Worm (Caenorhabditis elegans) whole organism, L2 larva: ENCODE measurements around the gene C18G1.1.

Source experiments
- R02D3.7 ChIP-seq: fragments of 150-350 bp; optimal IDR thresholded peaks from 2 replicates; lab custom pipeline; 2014; ENCODE audit warnings: missing biosample characterization, missing genetic modification characterization
- elt-1 ChIP-seq: fragments of 150-350 bp; optimal IDR thresholded peaks from 2 replicates; lab custom pipeline; 2014; ENCODE audit warnings: missing biosample characterization, missing genetic modification characterization
- nhr-11 ChIP-seq: fragments of 150-350 bp; optimal IDR thresholded peaks from 2 replicates; lab custom pipeline; 2014; ENCODE audit warnings: missing biosample characterization, missing genetic modification characterization
- nhr-23 ChIP-seq: fragments of 150-350 bp; optimal IDR thresholded peaks from 2 replicates; lab custom pipeline; 2014; ENCODE audit warnings: missing biosample characterization, missing genetic modification reagents, missing genetic modification characterization
- nhr-25 ChIP-seq: fragments of 150-350 bp; sonication (generic microtip); optimal IDR thresholded peaks from 3 replicates; lab custom pipeline; 2014; ENCODE audit warnings: missing biosample characterization, missing genetic modification characterization
- nhr-6 ChIP-seq: fragments of 150-350 bp; optimal IDR thresholded peaks from 2 replicates; lab custom pipeline; 2014; ENCODE audit warnings: missing biosample characterization, missing genetic modification characterization
- ztf-4 ChIP-seq: fragments of 150-350 bp; optimal IDR thresholded peaks from 2 replicates; lab custom pipeline; 2014; ENCODE audit warnings: missing biosample characterization, missing genetic modification characterization

Gene C18G1.1

ce11 chrV:4826710-4827380 is 49.1 kb downstream of the C18G1.1 start, which contains the start of the genes hsp-6 and C37H5.5 (continued):
- TF ChIP-seq nhr-25 (tag; lab: Kevin White, UChicago) (peak; percentile 68), elt-1 (tag; lab: Kevin White, UChicago) (no peak), nhr-11 (no peak), ztf-4 (tag; lab: Kevin White, UChicago) (peak; percentile 75), nhr-23 (no peak), R02D3.7 (tag; lab: Kevin White, UChicago) (no peak), nhr-6 (tag; lab: Kevin White, UChicago) (no peak)
